Fruit fly (Drosophila melanogaster) whole organism: Measurements from ENCODE around the gene CG15373.

Source experiments
- CG8478 ChIP-seq: fragments of >200 bp; optimal IDR thresholded peaks from 2 replicates; lab custom pipeline; 2018; ENCODE audit warnings: inconsistent platforms
- Dll ChIP-seq: fragments of >200 bp; optimal IDR thresholded peaks from 2 replicates; lab custom pipeline; 2017
- pan ChIP-seq: fragments of >200 bp; optimal IDR thresholded peaks from 2 replicates; lab custom pipeline; 2017
- psq ChIP-seq: fragments of >200 bp; optimal IDR thresholded peaks from 2 replicates; lab custom pipeline; 2017

DNA sequence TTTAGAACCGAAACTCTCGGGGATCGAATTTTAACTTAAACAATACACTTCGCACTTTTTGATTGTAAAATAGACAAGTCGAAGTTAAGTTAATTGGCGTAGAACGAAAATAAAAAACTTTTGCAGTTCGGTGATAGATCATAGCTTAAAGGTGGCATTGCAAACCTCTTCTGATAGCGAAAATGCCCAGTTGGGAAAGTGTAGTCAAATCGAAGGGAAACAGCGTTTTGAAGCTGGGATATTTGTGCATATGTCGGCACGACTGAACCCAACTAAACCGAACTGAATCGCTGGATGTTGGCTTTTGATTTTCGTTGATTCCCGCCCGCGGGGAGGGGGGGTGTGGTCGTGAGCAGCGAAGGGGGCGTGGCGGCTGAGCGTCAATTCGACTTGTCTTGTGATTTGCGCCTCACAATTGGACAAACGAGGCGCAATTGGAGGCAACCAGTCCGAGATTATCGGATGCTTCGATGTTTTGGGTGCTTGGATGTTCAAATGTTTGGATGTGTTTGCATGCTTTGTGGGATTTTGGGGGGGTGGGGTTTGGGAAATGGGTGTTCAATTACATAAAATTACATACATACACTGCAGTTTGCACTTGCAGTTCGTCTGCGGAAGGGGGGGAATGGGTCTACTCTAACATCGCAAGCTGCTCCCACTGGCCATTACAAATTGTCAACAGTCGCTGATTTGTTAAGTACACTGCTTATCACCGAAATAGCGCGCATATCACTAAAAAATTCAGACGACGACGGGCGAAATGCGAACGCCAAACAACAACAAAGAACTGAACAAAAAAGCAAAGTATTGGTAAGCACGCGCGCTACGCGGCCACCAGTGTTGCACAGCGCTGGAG, 41.1 kb downstream of the CG15373 start:
- no peak for TF ChIP-seq psq (lab: Kevin White, UChicago)
- TF ChIP-seq Dll (lab: Kevin White, UChicago) = no peak
- TF ChIP-seq pan (lab: Kevin White, UChicago) = no peak
- TF ChIP-seq CG8478 = no peak
